Worm (Caenorhabditis elegans) whole organism, late embryonic: ENCODE data around the gene cec-8.
A peak's percentile ranks its signal among the peaks of the same experiment; 100 is the strongest.

Experiments
- C08G9.2 ChIP-seq: sonication (generic microtip); optimal IDR thresholded peaks from 2 replicates; lab custom pipeline; 2016; ENCODE audit warnings: mild to moderate bottlenecking, missing genetic modification characterization, moderate library complexity, missing compliant biosample characterization
- C38D4.7 ChIP-seq: fragments of 200-800 bp; sonication (Bioruptor generic); optimal IDR thresholded peaks from 2 replicates; lab custom pipeline; 2018; ENCODE audit warnings: mild to moderate bottlenecking, missing genetic modification characterization, moderate library complexity, missing compliant biosample characterization
- F13H6.1 ChIP-seq: sonication (generic microtip); optimal IDR thresholded peaks from 2 replicates; lab custom pipeline; 2016; ENCODE audit warnings: missing genetic modification characterization, missing compliant biosample characterization
- K02D7.2 ChIP-seq: sonication (generic microtip); optimal IDR thresholded peaks from 2 replicates; lab custom pipeline; 2017; ENCODE audit warnings: mild to moderate bottlenecking, missing genetic modification characterization, missing compliant biosample characterization
- K09A11.1 ChIP-seq: sonication (generic microtip); optimal IDR thresholded peaks from 2 replicates; lab custom pipeline; 2017; ENCODE audit warnings: antibody characterized with exemption, mild to moderate bottlenecking, missing genetic modification characterization, missing compliant biosample characterization; ENCODE audit not compliant: insufficient read depth
- T23F11.4 ChIP-seq: fragments of 200-800 bp; sonication (Bioruptor generic); optimal IDR thresholded peaks from 2 replicates; lab custom pipeline; 2018; ENCODE audit warnings: mild to moderate bottlenecking, missing genetic modification characterization, missing compliant biosample characterization
- Y22D7AL.16 ChIP-seq: sonication (generic microtip); optimal IDR thresholded peaks from 2 replicates; lab custom pipeline; 2016; ENCODE audit warnings: missing genetic modification characterization, missing compliant biosample characterization
- ama-1 ChIP-seq: fragments of 150-350 bp; optimal IDR thresholded peaks from 2 replicates; lab custom pipeline; 2014
- ceh-18 ChIP-seq: sonication (generic microtip); optimal IDR thresholded peaks from 2 replicates; lab custom pipeline; 2016; ENCODE audit warnings: missing genetic modification characterization, missing compliant biosample characterization
- ceh-19 ChIP-seq: fragments of 200-800 bp; sonication (Bioruptor generic); optimal IDR thresholded peaks from 2 replicates; lab custom pipeline; 2018; ENCODE audit warnings: mild to moderate bottlenecking, missing genetic modification characterization, missing compliant biosample characterization
- ceh-2 ChIP-seq: sonication (generic microtip); optimal IDR thresholded peaks from 2 replicates; lab custom pipeline; 2016; ENCODE audit warnings: missing genotype, missing genetic modification characterization, missing compliant biosample characterization
- ceh-24 ChIP-seq: sonication (generic microtip); optimal IDR thresholded peaks from 2 replicates; lab custom pipeline; 2016; ENCODE audit warnings: mild to moderate bottlenecking, missing genetic modification characterization, missing compliant biosample characterization
- ceh-31 ChIP-seq: sonication (generic microtip); optimal IDR thresholded peaks from 2 replicates; lab custom pipeline; 2016; ENCODE audit warnings: missing genetic modification characterization, missing compliant biosample characterization
- ceh-6 ChIP-seq: fragments of 200-800 bp; sonication (Bioruptor generic); optimal IDR thresholded peaks from 2 replicates; lab custom pipeline; 2018; ENCODE audit warnings: mild to moderate bottlenecking, missing genetic modification characterization, missing compliant biosample characterization
- che-1 ChIP-seq: sonication (generic microtip); optimal IDR thresholded peaks from 2 replicates; lab custom pipeline; 2016; ENCODE audit warnings: mild to moderate bottlenecking, missing genetic modification characterization, missing compliant biosample characterization
- dve-1 ChIP-seq: sonication (generic microtip); optimal IDR thresholded peaks from 2 replicates; lab custom pipeline; 2017; ENCODE audit warnings: antibody characterized with exemption, mild to moderate bottlenecking, missing genetic modification characterization, missing compliant biosample characterization
- elt-4 ChIP-seq: sonication (generic microtip); optimal IDR thresholded peaks from 2 replicates; lab custom pipeline; 2016; ENCODE audit warnings: missing genetic modification characterization, missing compliant biosample characterization
- eyg-1 ChIP-seq: sonication (generic microtip); optimal IDR thresholded peaks from 2 replicates; lab custom pipeline; 2016; ENCODE audit warnings: missing genotype, missing genetic modification characterization, missing compliant biosample characterization
- fax-1 ChIP-seq: sonication (generic microtip); optimal IDR thresholded peaks from 2 replicates; lab custom pipeline; 2016; ENCODE audit warnings: missing genotype, missing genetic modification characterization, missing compliant biosample characterization
- fkh-6 ChIP-seq: sonication (generic microtip); optimal IDR thresholded peaks from 2 replicates; lab custom pipeline; 2016; ENCODE audit warnings: missing genetic modification characterization, missing compliant biosample characterization
- gmeb-2 ChIP-seq: sonication (generic microtip); optimal IDR thresholded peaks from 2 replicates; lab custom pipeline; 2016; ENCODE audit warnings: missing genetic modification characterization, inconsistent platforms, missing compliant biosample characterization
- hlh-13 ChIP-seq: fragments of 200-800 bp; sonication (Bioruptor generic); optimal IDR thresholded peaks from 2 replicates; lab custom pipeline; 2018; ENCODE audit warnings: mild to moderate bottlenecking, missing genetic modification characterization, missing compliant biosample characterization
- hlh-15 ChIP-seq: sonication (generic microtip); optimal IDR thresholded peaks from 2 replicates; lab custom pipeline; 2016; ENCODE audit warnings: missing genetic modification characterization, missing compliant biosample characterization
- hlh-30 ChIP-seq: sonication (generic microtip); optimal IDR thresholded peaks from 2 replicates; lab custom pipeline; 2017; ENCODE audit warnings: antibody characterized with exemption, missing genetic modification characterization, missing compliant biosample characterization; ENCODE audit not compliant: insufficient read depth
- lim-6 ChIP-seq: sonication (generic microtip); optimal IDR thresholded peaks from 2 replicates; lab custom pipeline; 2016; ENCODE audit warnings: missing genetic modification characterization, missing compliant biosample characterization
- lin-11 ChIP-seq: fragments of 200-800 bp; sonication (Bioruptor generic); optimal IDR thresholded peaks from 2 replicates; lab custom pipeline; 2018; ENCODE audit warnings: mild to moderate bottlenecking, missing genetic modification characterization, missing compliant biosample characterization
- mec-3 ChIP-seq: sonication (generic microtip); optimal IDR thresholded peaks from 2 replicates; lab custom pipeline; 2016; ENCODE audit warnings: borderline replicate concordance, missing genetic modification characterization, missing compliant biosample characterization
- nhr-11 ChIP-seq: fragments of 150-350 bp; optimal IDR thresholded peaks from 2 replicates; lab custom pipeline; 2014; ENCODE audit warnings: missing biosample characterization, missing genetic modification characterization
- npax-4 ChIP-seq: sonication (generic microtip); optimal IDR thresholded peaks from 2 replicates; lab custom pipeline; 2016; ENCODE audit warnings: missing genetic modification characterization, missing compliant biosample characterization
- pat-9 ChIP-seq: fragments of 200-800 bp; sonication (Bioruptor generic); optimal IDR thresholded peaks from 2 replicates; lab custom pipeline; 2018; ENCODE audit warnings: mild to moderate bottlenecking, missing genetic modification characterization, moderate library complexity, missing compliant biosample characterization
- pax-1 ChIP-seq: fragments of 150-350 bp; optimal IDR thresholded peaks from 2 replicates; lab custom pipeline; 2014; ENCODE audit warnings: missing biosample characterization, missing genetic modification characterization
- pha-2 ChIP-seq: sonication (generic microtip); optimal IDR thresholded peaks from 2 replicates; lab custom pipeline; 2017; ENCODE audit warnings: mild to moderate bottlenecking, missing genetic modification characterization, missing compliant biosample characterization
- sox-2 ChIP-seq: fragments of 200-800 bp; sonication (Bioruptor generic); IDR thresholded peaks from 2 replicates; pipeline ENCODE4 v1.3.6; 2022; ENCODE audit warnings: missing genetic modification reagents, missing genetic modification characterization, missing compliant biosample characterization
- sox-4 ChIP-seq: sonication (generic microtip); optimal IDR thresholded peaks from 2 replicates; lab custom pipeline; 2017; ENCODE audit warnings: mild to moderate bottlenecking, missing genetic modification characterization, inconsistent platforms, missing compliant biosample characterization
- tbx-7 ChIP-seq: sonication (generic microtip); optimal IDR thresholded peaks from 2 replicates; lab custom pipeline; 2016; ENCODE audit warnings: missing genotype, missing genetic modification characterization, missing compliant biosample characterization
- ttx-3 ChIP-seq: sonication (generic microtip); optimal IDR thresholded peaks from 2 replicates; lab custom pipeline; 2016; ENCODE audit warnings: missing genetic modification reagents, missing genetic modification characterization, missing compliant biosample characterization
- unc-3 ChIP-seq, 2 experiments: fragments of 200-800 bp in 1 of 2; sonication (Bioruptor generic) in 1 of 2; sonication (generic microtip) in 1 of 2; conservative IDR thresholded peaks in 1 of 2; optimal IDR thresholded peaks in 1 of 2; 2 replicates each; pipeline versions ENCODE4 v1.3.6 to Lab custom; 2016 to 2022; ENCODE audit warnings: missing compliant biosample characterization in 2 of 2, missing genetic modification characterization in 2 of 2, missing genetic modification reagents in 1 of 2

Gene cec-8

DNA sequence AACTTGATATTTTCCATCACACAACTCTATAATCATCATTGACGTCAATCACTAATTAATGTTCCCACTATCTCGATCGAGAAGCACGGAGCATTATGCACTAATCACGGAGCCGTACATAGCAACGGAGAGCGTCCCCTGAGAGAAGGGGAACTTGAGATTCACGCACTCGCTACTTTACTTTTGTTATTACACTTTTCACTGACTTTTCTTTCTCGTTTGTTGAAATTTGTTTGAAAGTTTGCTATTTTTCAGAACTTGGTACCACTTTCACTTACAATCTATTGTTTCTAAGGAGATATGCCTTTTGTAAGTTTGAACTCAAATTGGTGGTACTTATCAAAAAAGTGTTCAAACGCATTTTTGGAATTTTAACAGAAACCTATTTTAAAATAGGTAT is 15.0 kb downstream of the cec-8 start, which contains the start of gene Y55B1BR.8:
Gene Y55B1BR.8, plus strand, starts transcription at position 301 of the 400 bp plus-strand sequence.
- TF ChIP-seq ama-1 (lab: Kevin White, UChicago) (no peak), C08G9.2 (tag; lab: Kevin White, UChicago) (no peak), nhr-11 (tag; lab: Kevin White, UChicago) (no peak), npax-4 (tag; lab: Kevin White, UChicago) (no peak), hlh-15 (tag; lab: Kevin White, UChicago) (no peak), che-1 (tag; lab: Kevin White, UChicago) (no peak), tbx-7 (no peak), F13H6.1 (tag; lab: Kevin White, UChicago) (no peak), pha-2 (tag; lab: Kevin White, UChicago) (no peak), hlh-30 (tag; lab: Kevin White, UChicago) (no peak), ceh-18 (tag; lab: Kevin White, UChicago) (no peak), ttx-3 (tag; lab: Kevin White, UChicago) (no peak), pax-1 (tag; lab: Kevin White, UChicago) (no peak), mec-3 (no peak), ceh-31 (no peak), fkh-6 (no peak), sox-4 (no peak), pat-9 (tag; lab: Kevin White, UChicago) (no peak), Y22D7AL.16 (tag; lab: Kevin White, UChicago) (no peak), K09A11.1 (no peak)

- TF ChIP-seq C38D4.7 (GFP tag; lab: Kevin White, UChicago): peak; percentile 40
- peak; percentile 25 for TF ChIP-seq ceh-19 (GFP tag; lab: Kevin White, UChicago)
- peak; percentile 54 for TF ChIP-seq gmeb-2 (tag; lab: Kevin White, UChicago)
- TF ChIP-seq T23F11.4 (GFP tag; lab: Kevin White, UChicago): peak; percentile 3
- peak; percentile 37 for TF ChIP-seq lin-11 (tag; lab: Kevin White, UChicago)
- TF ChIP-seq pha-2 (tag; lab: Kevin White, UChicago): peak; percentile 45
- peak; percentile 59 for TF ChIP-seq hlh-13 (GFP tag; lab: Kevin White, UChicago)
- peak; percentile 62 for TF ChIP-seq ceh-6 (GFP tag; lab: Kevin White, UChicago)
- peak; percentile 21 for TF ChIP-seq pat-9 (tag; lab: Kevin White, UChicago)
- TF ChIP-seq che-1 (tag; lab: Kevin White, UChicago): peak; percentile 50
- peak; percentile 48 for TF ChIP-seq sox-4
- peak; percentile 48 for TF ChIP-seq K02D7.2
- peak; percentile 4 for TF ChIP-seq ceh-24 (tag; lab: Kevin White, UChicago)
Observed at ce11 chrIII:445515-445914, 16.4 kb downstream of the cec-8 start.

- TF ChIP-seq sox-4: no peak
- no peak for TF ChIP-seq eyg-1 (tag; lab: Kevin White, UChicago)
- no peak for TF ChIP-seq mec-3
- TF ChIP-seq ceh-2 (tag; lab: Kevin White, UChicago): no peak
- TF ChIP-seq gmeb-2 (tag; lab: Kevin White, UChicago): no peak
- no peak for TF ChIP-seq che-1 (tag; lab: Kevin White, UChicago)
- TF ChIP-seq sox-2 (GFP tag; lab: Robert Waterston, UW): no peak
- TF ChIP-seq dve-1 (tag; lab: Kevin White, UChicago): no peak
- TF ChIP-seq hlh-15 (tag; lab: Kevin White, UChicago): no peak
- no peak for TF ChIP-seq lim-6
- no peak for TF ChIP-seq fkh-6
- no peak for TF ChIP-seq fax-1 (tag; lab: Kevin White, UChicago)
- TF ChIP-seq unc-3 (GFP tag; conservative IDR thresholded peaks at IDR 0.05; lab: Robert Waterston, UW): no peak
- no peak for TF ChIP-seq unc-3 (tag; optimal IDR thresholded peaks at IDR 0.05; lab: Kevin White, UChicago)
- no peak for TF ChIP-seq F13H6.1 (tag; lab: Kevin White, UChicago)
- TF ChIP-seq elt-4: no peak
- no peak for TF ChIP-seq ceh-19 (GFP tag; lab: Kevin White, UChicago)
- TF ChIP-seq pat-9 (tag; lab: Kevin White, UChicago): no peak
- TF ChIP-seq, all 69 proteins: peak for 0
Observed at ce11 chrIII:446860-447259, 17.7 kb downstream of the cec-8 start.
